Fruit fly (Drosophila melanogaster): ENCODE measurements around the gene RnrL.

DNA sequence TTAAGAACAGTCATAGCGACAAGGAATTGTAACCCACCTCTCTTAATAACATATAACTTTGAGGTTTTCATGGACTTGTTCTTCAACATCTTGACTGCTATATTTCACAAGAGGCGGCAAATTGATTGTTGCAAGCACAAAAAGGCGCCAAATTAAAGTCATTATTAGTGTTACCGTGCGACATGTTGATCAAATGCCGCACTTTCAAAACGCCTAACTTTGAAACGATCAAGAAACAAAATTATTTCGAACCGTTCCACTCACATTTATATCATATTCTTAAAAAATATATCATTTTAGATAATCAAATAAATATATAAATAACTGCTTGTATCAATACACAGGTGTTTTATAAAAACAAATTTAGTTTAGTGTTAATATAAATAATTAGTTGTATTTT is at the start of gene RnrL:
- TF ChIP-seq lola (GFP tag; optimal IDR thresholded peaks at IDR 0.05) (no peak), Mio (GFP tag; optimal IDR thresholded peaks at IDR 0.05) (no peak), Hr78 (GFP tag; optimal IDR thresholded peaks at IDR 0.05) (no peak), rgr (GFP tag; optimal IDR thresholded peaks at IDR 0.05) (no peak), Rel (GFP tag; optimal IDR thresholded peaks at IDR 0.05) (no peak), Rel (tag; optimal IDR thresholded peaks at IDR 0.05) (no peak), pan (optimal IDR thresholded peaks at IDR 0.05) (no peak), usp (GFP tag; optimal IDR thresholded peaks at IDR 0.05) (no peak), br (GFP tag; optimal IDR thresholded peaks at IDR 0.05) (no peak), CG32264 (GFP tag; optimal IDR thresholded peaks at IDR 0.05) (no peak), CrebA (GFP tag; optimal IDR thresholded peaks at IDR 0.05; ENCODE audit: borderline replicate concordance) (no peak), Jra (GFP tag; optimal IDR thresholded peaks at IDR 0.05) (no peak), HLH106 (tag; optimal IDR thresholded peaks at IDR 0.05) (no peak), sage (GFP tag; optimal IDR thresholded peaks at IDR 0.05) (no peak), Hnf4 (GFP tag; optimal IDR thresholded peaks at IDR 0.05) (no peak)
